Worm (Caenorhabditis elegans) whole organism, L2 larva: Measurements from ENCODE around the gene Y10G11A.1.

Experiments
- C34F6.9 ChIP-seq: fragments of 150-350 bp; optimal IDR thresholded peaks from 2 replicates; lab custom pipeline; 2014; ENCODE audit warnings: missing biosample characterization, missing genetic modification characterization
- F13H6.1 ChIP-seq: sonication (generic microtip); optimal IDR thresholded peaks from 2 replicates; lab custom pipeline; 2016; ENCODE audit warnings: missing genetic modification characterization, missing compliant biosample characterization
- Y55F3AM.14 ChIP-seq: fragments of 200-800 bp; sonication (Bioruptor generic); optimal IDR thresholded peaks from 2 replicates; lab custom pipeline; 2018; ENCODE audit warnings: mild to moderate bottlenecking, missing genetic modification characterization, missing compliant biosample characterization
- ZK546.5 ChIP-seq: sonication (generic microtip); optimal IDR thresholded peaks from 2 replicates; lab custom pipeline; 2017; ENCODE audit warnings: missing biosample characterization, missing genetic modification characterization
- alr-1 ChIP-seq: fragments of 150-350 bp; optimal IDR thresholded peaks from 2 replicates; lab custom pipeline; 2014; ENCODE audit warnings: missing biosample characterization, missing genetic modification characterization
- ama-1 ChIP-seq: fragments of 150-350 bp; optimal IDR thresholded peaks from 2 replicates; lab custom pipeline; 2018; ENCODE audit warnings: inconsistent platforms
- blmp-1 ChIP-seq: sonication (generic microtip); optimal IDR thresholded peaks from 2 replicates; lab custom pipeline; 2017; ENCODE audit warnings: missing genetic modification characterization, mild to moderate bottlenecking, missing compliant biosample characterization, antibody characterized with exemption, moderate library complexity; ENCODE audit not compliant: insufficient read depth
- ceh-16 ChIP-seq: fragments of 150-350 bp; optimal IDR thresholded peaks from 2 replicates; lab custom pipeline; 2014; ENCODE audit warnings: missing biosample characterization, missing genetic modification characterization
- crh-2 ChIP-seq: sonication (generic microtip); optimal IDR thresholded peaks from 2 replicates; lab custom pipeline; 2017; ENCODE audit warnings: missing biosample characterization, missing genetic modification characterization
- dmd-4 ChIP-seq: sonication (generic microtip); optimal IDR thresholded peaks from 2 replicates; lab custom pipeline; 2017; ENCODE audit warnings: missing biosample characterization, missing genetic modification characterization
- egl-27 ChIP-seq: sonication (generic microtip); optimal IDR thresholded peaks from 3 replicates; lab custom pipeline; 2017; ENCODE audit warnings: missing biosample characterization, missing genetic modification reagents, missing genetic modification characterization
- elt-1 ChIP-seq: fragments of 150-350 bp; optimal IDR thresholded peaks from 2 replicates; lab custom pipeline; 2014; ENCODE audit warnings: missing biosample characterization, missing genetic modification characterization
- elt-3 ChIP-seq: sonication (generic microtip); optimal IDR thresholded peaks from 2 replicates; lab custom pipeline; 2017; ENCODE audit warnings: missing biosample characterization, missing genetic modification characterization
- fos-1 ChIP-seq: fragments of 150-350 bp; optimal IDR thresholded peaks from 2 replicates; lab custom pipeline; 2014; ENCODE audit warnings: missing biosample characterization, missing genetic modification characterization
- gmeb-1 ChIP-seq: fragments of 150-350 bp; optimal IDR thresholded peaks from 2 replicates; lab custom pipeline; 2014; ENCODE audit warnings: missing biosample characterization, missing genetic modification characterization
- lin-11 ChIP-seq: fragments of 150-350 bp; sonication (generic microtip); optimal IDR thresholded peaks from 2 replicates; lab custom pipeline; 2014; ENCODE audit warnings: missing biosample characterization, missing genetic modification characterization, inconsistent platforms, mixed read lengths
- lin-13 ChIP-seq: fragments of 150-350 bp; optimal IDR thresholded peaks from 2 replicates; lab custom pipeline; 2014; ENCODE audit warnings: missing biosample characterization, missing genetic modification reagents, missing genetic modification characterization
- lsy-2 ChIP-seq, 2 experiments: fragments of 150-350 bp in 1 of 2; sonication (generic microtip) in 1 of 2; optimal IDR thresholded peaks; 2 replicates each; lab custom pipeline; 2014 to 2017; ENCODE audit warnings: missing biosample characterization in 2 of 2, missing genetic modification characterization in 2 of 2
- mab-5 ChIP-seq: fragments of 150-350 bp; optimal IDR thresholded peaks from 2 replicates; lab custom pipeline; 2014; ENCODE audit warnings: missing biosample characterization, missing genetic modification characterization
- mbf-1 ChIP-seq: sonication (generic microtip); optimal IDR thresholded peaks from 2 replicates; lab custom pipeline; 2017; ENCODE audit warnings: missing biosample characterization, missing genetic modification characterization
- mdl-1 ChIP-seq, 2 experiments: fragments of 150-350 bp in 1 of 2; sonication (generic microtip) in 1 of 2; optimal IDR thresholded peaks; 2 replicates each; lab custom pipeline; 2017; ENCODE audit warnings: missing biosample characterization in 2 of 2, missing genetic modification characterization in 2 of 2
- nhr-10 ChIP-seq: sonication (generic microtip); optimal IDR thresholded peaks from 2 replicates; lab custom pipeline; 2017; ENCODE audit warnings: missing biosample characterization, missing genetic modification characterization
- nhr-11 ChIP-seq: fragments of 150-350 bp; optimal IDR thresholded peaks from 2 replicates; lab custom pipeline; 2014; ENCODE audit warnings: missing biosample characterization, missing genetic modification characterization
- nhr-12 ChIP-seq: fragments of 150-350 bp; optimal IDR thresholded peaks from 2 replicates; lab custom pipeline; 2014; ENCODE audit warnings: missing biosample characterization, missing genetic modification characterization
- nhr-129 ChIP-seq: fragments of 150-350 bp; optimal IDR thresholded peaks from 2 replicates; lab custom pipeline; 2014; ENCODE audit warnings: missing biosample characterization, missing genetic modification characterization
- nhr-21 ChIP-seq: fragments of 150-350 bp; optimal IDR thresholded peaks from 2 replicates; lab custom pipeline; 2014; ENCODE audit warnings: missing biosample characterization, missing genetic modification characterization
- nhr-23 ChIP-seq: fragments of 150-350 bp; optimal IDR thresholded peaks from 2 replicates; lab custom pipeline; 2014; ENCODE audit warnings: missing biosample characterization, missing genetic modification reagents, missing genetic modification characterization
- nhr-237 ChIP-seq: fragments of 150-350 bp; optimal IDR thresholded peaks from 2 replicates; lab custom pipeline; 2014; ENCODE audit warnings: missing biosample characterization, missing genetic modification characterization
- nhr-25 ChIP-seq: fragments of 150-350 bp; sonication (generic microtip); optimal IDR thresholded peaks from 3 replicates; lab custom pipeline; 2014; ENCODE audit warnings: missing biosample characterization, missing genetic modification characterization
- nhr-77 ChIP-seq: fragments of 150-350 bp; optimal IDR thresholded peaks from 2 replicates; lab custom pipeline; 2014; ENCODE audit warnings: missing biosample characterization, missing genetic modification characterization
- peb-1 ChIP-seq: fragments of 150-350 bp; optimal IDR thresholded peaks from 2 replicates; lab custom pipeline; 2014; ENCODE audit warnings: missing biosample characterization, missing genetic modification characterization
- sem-4 ChIP-seq: fragments of 150-350 bp; optimal IDR thresholded peaks from 2 replicates; lab custom pipeline; 2014; ENCODE audit warnings: missing biosample characterization, missing genetic modification reagents, missing genetic modification characterization
- skn-1 ChIP-seq: sonication (generic microtip); optimal IDR thresholded peaks from 2 replicates; lab custom pipeline; 2017; ENCODE audit warnings: missing biosample characterization, missing genetic modification characterization
- sma-3 ChIP-seq: sonication (generic microtip); optimal IDR thresholded peaks from 2 replicates; lab custom pipeline; 2016; ENCODE audit warnings: missing genetic modification reagents, missing genetic modification characterization, missing compliant biosample characterization
- sma-9 ChIP-seq, 2 experiments: fragments of 150-350 bp in 1 of 2; sonication (generic microtip) in 1 of 2; optimal IDR thresholded peaks; 2 replicates each; lab custom pipeline; 2014 to 2016; ENCODE audit warnings: missing genetic modification characterization in 2 of 2, mild to moderate bottlenecking in 1 of 2, missing biosample characterization in 1 of 2, missing compliant biosample characterization in 1 of 2, missing genetic modification reagents in 1 of 2, moderate library complexity in 1 of 2
- snpc-4 ChIP-seq: fragments of 150-350 bp; optimal IDR thresholded peaks from 2 replicates; lab custom pipeline; 2014; ENCODE audit warnings: missing biosample characterization, missing genetic modification characterization
- unc-39 ChIP-seq: fragments of 150-350 bp; optimal IDR thresholded peaks from 2 replicates; lab custom pipeline; 2014; ENCODE audit warnings: missing biosample characterization, missing genetic modification characterization
- unc-55 ChIP-seq: fragments of 150-350 bp; sonication (generic microtip); optimal IDR thresholded peaks from 3 replicates; lab custom pipeline; 2014; ENCODE audit warnings: missing biosample characterization, missing genetic modification reagents, missing genetic modification characterization
- zag-1 ChIP-seq: fragments of 150-350 bp; optimal IDR thresholded peaks from 2 replicates; lab custom pipeline; 2014; ENCODE audit warnings: missing biosample characterization, missing genetic modification characterization
- ztf-1 ChIP-seq: fragments of 200-800 bp; sonication (Bioruptor generic); conservative IDR thresholded peaks from 2 replicates; pipeline ENCODE4 v1.3.6; 2022; ENCODE audit warnings: missing genetic modification characterization, missing compliant biosample characterization
- ztf-11 ChIP-seq: sonication (generic microtip); optimal IDR thresholded peaks from 2 replicates; lab custom pipeline; 2017; ENCODE audit warnings: missing biosample characterization, missing genetic modification characterization
- ztf-4 ChIP-seq: fragments of 150-350 bp; optimal IDR thresholded peaks from 2 replicates; lab custom pipeline; 2014; ENCODE audit warnings: missing biosample characterization, missing genetic modification characterization

Y10G11A.1 gene

DNA sequence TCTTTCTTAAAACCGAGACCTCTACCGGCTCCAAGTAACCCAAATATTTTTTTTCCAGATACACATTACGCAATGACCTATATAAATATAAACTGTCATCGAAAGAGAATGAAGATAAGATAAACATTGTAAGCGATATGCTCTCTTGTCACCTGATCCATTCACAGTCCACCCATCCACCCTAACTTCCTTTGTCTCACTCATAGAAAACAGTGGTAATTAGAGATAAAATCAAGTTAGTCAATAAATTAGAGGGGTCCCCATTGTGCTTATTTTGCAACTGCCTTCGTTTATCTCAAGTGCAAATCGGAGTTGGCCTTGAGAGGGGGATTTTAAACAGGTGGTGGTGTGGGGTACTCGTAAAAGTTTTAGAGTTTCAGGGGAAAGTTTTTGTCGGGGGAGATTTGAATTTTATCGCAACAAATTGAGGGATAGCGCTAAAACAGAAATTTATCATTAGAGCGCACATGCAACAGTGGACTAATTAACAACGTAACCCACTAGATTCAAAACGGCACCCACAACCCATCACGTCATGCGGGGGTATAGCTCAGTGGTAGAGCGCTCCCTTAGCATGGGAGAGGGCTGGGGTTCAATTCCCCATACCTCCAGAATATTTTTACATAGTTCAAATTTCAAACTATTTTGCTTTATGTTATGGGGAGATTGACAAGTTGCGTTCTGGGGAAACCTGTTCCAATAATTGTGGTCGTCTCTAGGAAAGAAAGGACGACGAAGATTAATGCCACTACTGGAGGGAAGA, 26.4 kb upstream of the Y10G11A.1 start:
- no peak for TF ChIP-seq sma-3 (GFP tag; lab: Kevin White, UChicago)
- peak; percentile 12 for TF ChIP-seq nhr-21 (tag; lab: Kevin White, UChicago)
- TF ChIP-seq unc-55 (GFP tag; lab: Kevin White, UChicago): peak; percentile 2
- no peak for TF ChIP-seq fos-1 (tag; lab: Kevin White, UChicago)
- no peak for TF ChIP-seq ama-1 (lab: Kevin White, UChicago)
- TF ChIP-seq nhr-25 (tag; lab: Kevin White, UChicago): peak; percentile 38
- no peak for TF ChIP-seq mbf-1 (tag; lab: Kevin White, UChicago)
- TF ChIP-seq ceh-16 (tag; lab: Kevin White, UChicago): peak; percentile 60
- no peak for TF ChIP-seq peb-1
- peak; percentile 8 for TF ChIP-seq nhr-129 (tag; lab: Kevin White, UChicago)
- TF ChIP-seq skn-1 (tag; lab: Kevin White, UChicago): no peak
- no peak for TF ChIP-seq ztf-1
- no peak for TF ChIP-seq blmp-1 (tag; lab: Kevin White, UChicago)
- TF ChIP-seq unc-39 (tag; lab: Kevin White, UChicago): no peak
- no peak for TF ChIP-seq snpc-4 (tag; lab: Kevin White, UChicago)
- peak; percentile 21 for TF ChIP-seq lin-13
- TF ChIP-seq sma-9 (GFP tag; optimal IDR thresholded peaks at IDR 0.05; lab: Kevin White, UChicago): no peak
- no peak for TF ChIP-seq sma-9 (tag; optimal IDR thresholded peaks at IDR 0.05; lab: Kevin White, UChicago)

DNA sequence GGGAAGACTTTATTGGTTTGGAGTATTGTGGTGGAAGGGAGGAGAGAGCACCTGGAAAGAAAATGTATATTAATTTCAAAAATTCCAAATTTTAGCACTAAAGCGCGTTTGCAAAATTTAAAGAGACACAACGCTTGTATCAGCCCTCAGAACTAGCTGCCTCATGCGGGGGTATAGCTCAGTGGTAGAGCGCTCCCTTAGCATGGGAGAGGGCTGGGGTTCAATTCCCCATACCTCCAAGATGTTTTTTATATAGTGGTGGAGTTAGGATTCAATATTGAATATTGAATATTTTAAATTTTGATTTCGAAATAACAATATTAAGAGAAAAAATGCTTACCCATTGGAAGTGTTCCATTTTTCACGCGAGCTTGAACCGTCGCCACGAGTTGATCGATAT, 25.4 kb upstream of the Y10G11A.1 start:
- TF ChIP-seq elt-1 (tag; lab: Kevin White, UChicago) (no peak), nhr-12 (tag; lab: Kevin White, UChicago) (no peak), crh-2 (tag; lab: Kevin White, UChicago) (peak; percentile 15), alr-1 (no peak), elt-3 (tag; lab: Kevin White, UChicago) (no peak), lin-13 (peak; percentile 20), gmeb-1 (tag; lab: Kevin White, UChicago) (no peak), nhr-23 (no peak), peb-1 (no peak), fos-1 (tag; lab: Kevin White, UChicago) (peak; percentile 35), egl-27 (no peak), nhr-77 (no peak), C34F6.9 (tag; lab: Kevin White, UChicago) (no peak), Y55F3AM.14 (no peak), mdl-1 (tag; optimal IDR thresholded peaks at IDR 0.05; lab: Kevin White, UChicago) (no peak), ztf-4 (no peak), dmd-4 (no peak), sem-4 (no peak), zag-1 (tag; lab: Kevin White, UChicago) (no peak), ztf-11 (tag; lab: Kevin White, UChicago) (no peak), nhr-25 (tag; lab: Kevin White, UChicago) (no peak), mab-5 (tag; lab: Kevin White, UChicago) (no peak), lin-11 (tag; lab: Kevin White, UChicago) (peak; percentile 3), skn-1 (tag; lab: Kevin White, UChicago) (no peak), lsy-2 (tag; optimal IDR thresholded peaks at IDR 0.05; lab: Kevin White, UChicago) (peak in 1 of 2 experiments; percentile 27), snpc-4 (tag; lab: Kevin White, UChicago) (peak; percentile 11), F13H6.1 (tag; lab: Kevin White, UChicago) (no peak), nhr-10 (tag; lab: Kevin White, UChicago) (no peak), unc-55 (GFP tag; lab: Kevin White, UChicago) (peak; percentile 60), mbf-1 (tag; lab: Kevin White, UChicago) (no peak), nhr-237 (no peak), nhr-129 (tag; lab: Kevin White, UChicago) (peak; percentile 23), nhr-21 (tag; lab: Kevin White, UChicago) (no peak), ZK546.5 (tag; lab: Kevin White, UChicago) (no peak), sma-3 (GFP tag; lab: Kevin White, UChicago) (peak; percentile 12), sma-9 (GFP tag; optimal IDR thresholded peaks at IDR 0.05; lab: Kevin White, UChicago) (no peak), sma-9 (tag; optimal IDR thresholded peaks at IDR 0.05; lab: Kevin White, UChicago) (no peak), nhr-11 (tag; lab: Kevin White, UChicago) (no peak)
- TF ChIP-seq, all 48 proteins: peak for 9
